Fruit fly (Drosophila melanogaster) whole organism, embryonic: ENCODE results near the gene ND-MNLL.
A peak's percentile ranks its signal among the peaks of the same experiment; 100 is the strongest.

Source experiments
- Atf6 ChIP-seq: fragments of 200-800 bp; sonication (Bioruptor generic); IDR thresholded peaks from 2 replicates; pipeline ENCODE4 v1.3.6; 2022; ENCODE audit warnings: missing biosample characterization, missing genetic modification characterization
- B-H1 ChIP-seq: fragments of 200-800 bp; sonication (Bioruptor generic); IDR thresholded peaks from 3 replicates; pipeline ENCODE4 v1.3.6; 2022; ENCODE audit warnings: missing biosample characterization, missing genetic modification characterization
- CG10565 ChIP-seq: fragments of 200-800 bp; sonication (Bioruptor generic); optimal IDR thresholded peaks from 3 replicates; lab custom pipeline; 2016; ENCODE audit warnings: missing biosample characterization, mild to moderate bottlenecking, missing genetic modification characterization
- CG11504 ChIP-seq: fragments of 200-800 bp; sonication (Bioruptor generic); optimal IDR thresholded peaks from 3 replicates; lab custom pipeline; 2019; ENCODE audit warnings: missing biosample characterization, mild to moderate bottlenecking, missing genetic modification characterization, moderate library complexity
- CG13123 ChIP-seq: fragments of 200-800 bp; sonication (Bioruptor generic); optimal IDR thresholded peaks from 2 replicates; lab custom pipeline; 2016; ENCODE audit warnings: missing biosample characterization, missing genetic modification characterization
- CG13424 ChIP-seq: fragments of 200-800 bp; sonication (Bioruptor generic); optimal IDR thresholded peaks from 2 replicates; lab custom pipeline; 2019; ENCODE audit warnings: missing biosample characterization, mild to moderate bottlenecking, missing genetic modification characterization, moderate library complexity
- CG14050 ChIP-seq: fragments of 200-800 bp; sonication (Bioruptor generic); IDR thresholded peaks from 3 replicates; pipeline ENCODE4 v1.3.6; 2022; ENCODE audit warnings: missing biosample characterization, missing genetic modification characterization
- CG14667 ChIP-seq: fragments of 200-800 bp; sonication (Bioruptor generic); IDR thresholded peaks from 2 replicates; pipeline ENCODE4 v1.3.6; 2022; ENCODE audit warnings: missing biosample characterization, missing genetic modification characterization
- CG17186 ChIP-seq: fragments of 200-800 bp; sonication (Bioruptor generic); optimal IDR thresholded peaks from 3 replicates; lab custom pipeline; 2017; ENCODE audit warnings: missing biosample characterization, missing genetic modification reagents, missing genetic modification characterization
- CG17829 ChIP-seq: fragments of 200-800 bp; optimal IDR thresholded peaks from 2 replicates; lab custom pipeline; 2019; ENCODE audit warnings: missing biosample characterization, mild to moderate bottlenecking, missing genetic modification characterization, moderate library complexity
- CG1792 ChIP-seq: fragments of 200-800 bp; sonication (Bioruptor generic); optimal IDR thresholded peaks from 2 replicates; lab custom pipeline; 2016; ENCODE audit warnings: missing biosample characterization, missing genetic modification characterization
- CG2116 ChIP-seq: fragments of 200-800 bp; sonication (Bioruptor generic); optimal IDR thresholded peaks from 3 replicates; lab custom pipeline; 2018; ENCODE audit warnings: missing biosample characterization, mild to moderate bottlenecking, missing genetic modification characterization
- CG30431 ChIP-seq: fragments of 200-800 bp; sonication (Bioruptor generic); optimal IDR thresholded peaks from 2 replicates; lab custom pipeline; 2017; ENCODE audit warnings: missing biosample characterization, missing genetic modification characterization
- CG34224 ChIP-seq: fragments of 200-800 bp; sonication (Bioruptor generic); IDR thresholded peaks from 3 replicates; pipeline ENCODE4 v1.3.6; 2022; ENCODE audit warnings: missing biosample characterization, missing genetic modification characterization; ENCODE audit not compliant: partially characterized antibody
- CG4854 ChIP-seq: fragments of 200-800 bp; sonication (Bioruptor generic); optimal IDR thresholded peaks from 2 replicates; lab custom pipeline; 2016; ENCODE audit warnings: missing biosample characterization, missing genetic modification characterization, inconsistent platforms
- CG6813 ChIP-seq: fragments of 200-800 bp; sonication (Bioruptor generic); optimal IDR thresholded peaks from 2 replicates; lab custom pipeline; 2017; ENCODE audit warnings: missing biosample characterization, missing genetic modification characterization, mild to moderate bottlenecking, moderate library complexity, missing genetic modification reagents
- CG7372 ChIP-seq: fragments of 200-800 bp; sonication (Bioruptor generic); IDR thresholded peaks from 2 replicates; pipeline ENCODE4 v1.3.6; 2022; ENCODE audit warnings: missing biosample characterization, missing genetic modification characterization
- CG7745 ChIP-seq: fragments of 200-800 bp; sonication (Bioruptor generic); optimal IDR thresholded peaks from 2 replicates; lab custom pipeline; 2018; ENCODE audit warnings: missing biosample characterization, mild to moderate bottlenecking, missing genetic modification characterization, moderate library complexity
- CG7987 ChIP-seq: fragments of 200-800 bp; sonication (Bioruptor generic); optimal IDR thresholded peaks from 2 replicates; lab custom pipeline; 2018; ENCODE audit warnings: missing biosample characterization, mild to moderate bottlenecking, missing genetic modification characterization, moderate library complexity
- CG8944 ChIP-seq: fragments of 200-800 bp; sonication (Bioruptor generic); optimal IDR thresholded peaks from 3 replicates; lab custom pipeline; 2016; ENCODE audit warnings: missing biosample characterization, missing genetic modification characterization
- CTCF ChIP-seq: fragments of 200-800 bp; sonication (Bioruptor generic); optimal IDR thresholded peaks from 2 replicates; lab custom pipeline; 2017; ENCODE audit warnings: missing biosample characterization, mild to moderate bottlenecking, missing genetic modification characterization, moderate library complexity
- Doc3 ChIP-seq: fragments of 200-800 bp; sonication (Bioruptor generic); IDR thresholded peaks from 3 replicates; pipeline ENCODE4 v1.3.6; 2022; ENCODE audit warnings: missing biosample characterization, missing genetic modification characterization; ENCODE audit not compliant: partially characterized antibody
- Dref ChIP-seq: fragments of 200-800 bp; sonication (Bioruptor generic); IDR thresholded peaks from 2 replicates; pipeline ENCODE4 v1.3.6; 2022; ENCODE audit warnings: missing biosample characterization, missing genetic modification characterization
- HLH54F ChIP-seq: fragments of 200-800 bp; sonication (Bioruptor generic); optimal IDR thresholded peaks from 3 replicates; lab custom pipeline; 2016; ENCODE audit warnings: missing biosample characterization, missing genetic modification characterization
- Meics ChIP-seq: fragments of 200-800 bp; sonication (Bioruptor generic); optimal IDR thresholded peaks from 2 replicates; lab custom pipeline; 2017; ENCODE audit warnings: missing biosample characterization, mild to moderate bottlenecking, missing genetic modification characterization
- NFAT ChIP-seq: fragments of 200-800 bp; sonication (Bioruptor generic); IDR thresholded peaks from 2 replicates; pipeline ENCODE4 v1.3.6; 2022; ENCODE audit warnings: missing biosample characterization, missing genetic modification characterization
- NfI ChIP-seq: fragments of 200-800 bp; sonication (Bioruptor generic); optimal IDR thresholded peaks from 3 replicates; lab custom pipeline; 2018; ENCODE audit warnings: missing biosample characterization, mild to moderate bottlenecking, missing genetic modification characterization, moderate library complexity
- Sry-β ChIP-seq: fragments of 200-800 bp; sonication (Bioruptor generic); optimal IDR thresholded peaks from 2 replicates; lab custom pipeline; 2018; ENCODE audit warnings: missing biosample characterization, mild to moderate bottlenecking, missing genetic modification characterization, moderate library complexity
- YL-1 ChIP-seq: fragments of 200-800 bp; sonication (Bioruptor generic); optimal IDR thresholded peaks from 3 replicates; lab custom pipeline; 2017; ENCODE audit warnings: missing biosample characterization, mild to moderate bottlenecking, missing genetic modification characterization
- ab ChIP-seq: fragments of 200-800 bp; sonication (Bioruptor generic); optimal IDR thresholded peaks from 2 replicates; lab custom pipeline; 2016; ENCODE audit warnings: missing biosample characterization, missing genetic modification characterization
- bowl ChIP-seq: fragments of 200-800 bp; sonication (Bioruptor generic); IDR thresholded peaks from 2 replicates; pipeline ENCODE4 v1.3.6; 2022; ENCODE audit warnings: missing biosample characterization, missing genetic modification characterization
- br ChIP-seq: fragments of >200 bp; optimal IDR thresholded peaks from 2 replicates; lab custom pipeline; 2017
- cato ChIP-seq: fragments of 200-800 bp; sonication (Bioruptor generic); optimal IDR thresholded peaks from 2 replicates; lab custom pipeline; 2016; ENCODE audit warnings: missing biosample characterization, missing genetic modification characterization, borderline replicate concordance
- fd3F ChIP-seq: fragments of 200-800 bp; sonication (Bioruptor generic); optimal IDR thresholded peaks from 2 replicates; lab custom pipeline; 2018; ENCODE audit warnings: missing biosample characterization, mild to moderate bottlenecking, missing genetic modification characterization, moderate library complexity
- hb ChIP-seq: fragments of 200-800 bp; sonication (Bioruptor generic); IDR thresholded peaks from 3 replicates; pipeline ENCODE4 v1.3.6; 2022; ENCODE audit warnings: missing biosample characterization, missing genetic modification characterization; ENCODE audit not compliant: partially characterized antibody
- klu ChIP-seq: fragments of 200-800 bp; sonication (Bioruptor generic); IDR thresholded peaks from 2 replicates; pipeline ENCODE4 v1.3.6; 2022; ENCODE audit warnings: missing biosample characterization, missing genetic modification characterization
- knrl ChIP-seq: fragments of 200-800 bp; sonication (Bioruptor generic); IDR thresholded peaks from 3 replicates; pipeline ENCODE4 v1.3.6; 2022; ENCODE audit warnings: missing biosample characterization, missing genetic modification characterization; ENCODE audit not compliant: partially characterized antibody
- nau ChIP-seq: fragments of 200-800 bp; sonication (Bioruptor generic); optimal IDR thresholded peaks from 3 replicates; lab custom pipeline; 2017; ENCODE audit warnings: missing biosample characterization, mild to moderate bottlenecking, missing genetic modification characterization, missing genetic modification reagents
- odd ChIP-seq: fragments of 200-800 bp; sonication (Bioruptor generic); optimal IDR thresholded peaks from 2 replicates; lab custom pipeline; 2017; ENCODE audit warnings: missing biosample characterization, mild to moderate bottlenecking, missing genetic modification characterization
- pfk ChIP-seq: fragments of 200-800 bp; sonication (Bioruptor generic); optimal IDR thresholded peaks from 2 replicates; lab custom pipeline; 2018; ENCODE audit warnings: missing biosample characterization, mild to moderate bottlenecking, missing genetic modification characterization, moderate library complexity
- pho ChIP-seq: fragments of 200-800 bp; sonication (Bioruptor generic); optimal IDR thresholded peaks from 2 replicates; lab custom pipeline; 2016; ENCODE audit warnings: missing biosample characterization, missing genetic modification characterization
- pnt ChIP-seq: fragments of 200-800 bp; sonication (Bioruptor generic); optimal IDR thresholded peaks from 3 replicates; lab custom pipeline; 2016; ENCODE audit warnings: missing biosample characterization, missing genetic modification characterization
- pros ChIP-seq: fragments of 200-800 bp; sonication (Bioruptor generic); optimal IDR thresholded peaks from 3 replicates; lab custom pipeline; 2019; ENCODE audit warnings: missing biosample characterization, mild to moderate bottlenecking, missing genetic modification characterization, moderate library complexity
- ro ChIP-seq: fragments of 200-800 bp; sonication (Bioruptor generic); IDR thresholded peaks from 2 replicates; pipeline ENCODE4 v1.3.6; 2022; ENCODE audit warnings: missing biosample characterization, missing genetic modification characterization
- sens ChIP-seq: fragments of 200-800 bp; sonication (Bioruptor generic); peaks from one replicate; lab custom pipeline; 2016; ENCODE audit warnings: missing biosample characterization, missing genetic modification characterization
- sr ChIP-seq: fragments of 200-800 bp; sonication (Bioruptor generic); IDR thresholded peaks from 3 replicates; pipeline ENCODE4 v1.3.6; 2022; ENCODE audit warnings: missing biosample characterization, missing genetic modification characterization
- tap ChIP-seq: fragments of 200-800 bp; optimal IDR thresholded peaks from 3 replicates; lab custom pipeline; 2019; ENCODE audit warnings: missing biosample characterization, mild to moderate bottlenecking, missing genetic modification characterization, moderate library complexity
- tx ChIP-seq: fragments of 200-800 bp; sonication (Bioruptor generic); optimal IDR thresholded peaks from 2 replicates; lab custom pipeline; 2016; ENCODE audit warnings: missing biosample characterization, missing genetic modification characterization
- unc-4 ChIP-seq: fragments of 200-800 bp; sonication (Bioruptor generic); IDR thresholded peaks from 2 replicates; pipeline ENCODE4 v1.3.6; 2022; ENCODE audit warnings: missing biosample characterization, missing genetic modification characterization; ENCODE audit not compliant: partially characterized antibody

ND-MNLL gene

DNA sequence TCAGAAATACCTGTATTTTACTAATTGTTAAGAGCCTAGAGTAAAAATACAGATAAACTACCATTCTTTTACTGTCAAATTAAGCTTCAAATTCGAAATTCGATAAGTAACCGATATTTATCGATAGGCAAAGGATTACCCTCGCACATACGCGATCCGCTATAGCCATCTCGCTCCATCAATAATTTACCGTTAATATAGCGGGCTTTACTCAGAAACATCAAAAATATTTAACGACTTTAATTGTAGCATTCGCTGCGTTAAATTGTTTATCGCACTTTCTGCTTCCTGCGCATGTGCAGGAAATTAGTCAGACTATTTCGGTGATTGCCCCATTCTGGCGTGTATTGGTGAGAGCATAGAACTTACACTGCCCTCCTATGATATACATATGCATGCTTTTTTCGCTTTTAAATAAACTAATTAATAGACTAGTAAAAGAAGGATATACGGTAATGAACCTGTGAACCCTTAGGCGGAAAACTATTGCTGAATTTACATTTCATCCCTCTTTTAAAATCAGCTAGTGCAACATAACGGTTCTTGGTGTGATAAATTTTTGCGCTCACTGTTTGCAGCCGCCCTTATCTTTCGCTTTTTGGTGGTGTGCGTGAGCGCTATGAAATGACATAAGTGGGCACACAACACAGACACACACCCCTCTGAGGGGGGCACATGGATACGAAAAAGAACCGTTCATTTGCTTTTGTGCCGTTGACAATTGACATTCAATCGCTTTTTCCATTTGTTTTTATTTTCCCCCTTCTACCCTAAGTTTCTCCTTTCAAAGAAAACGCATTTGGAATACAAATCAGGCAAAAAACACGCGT is 14.9 kb upstream of the ND-MNLL start, which contains the start of the genes dpr14 and spidey (continued):
- no peak for TF ChIP-seq CG17186 (GFP tag; lab: Kevin White, UChicago)
- TF ChIP-seq sr (GFP tag; lab: Robert Waterston, UW): peak; percentile 51; the same call in 1 of the 3 replicates
- peak; percentile 92 for TF ChIP-seq CG13424 (tag; lab: Kevin White, UChicago)
- TF ChIP-seq tx (GFP tag; lab: Kevin White, UChicago): peak; percentile 86
- TF ChIP-seq CG14050: peak; percentile 81
- no peak for TF ChIP-seq hb (GFP tag; lab: Robert Waterston, UW)
- peak; percentile 42; the same call in 1 of the 2 replicates for TF ChIP-seq ro (GFP tag; lab: Robert Waterston, UW)
- peak; percentile 77 for TF ChIP-seq klu
- peak; percentile 31 for TF ChIP-seq CG10565 (GFP tag; lab: Kevin White, UChicago)
- peak; percentile 46; the same call in 1 of the 3 replicates for TF ChIP-seq CG34224 (GFP tag; lab: Robert Waterston, UW)
- TF ChIP-seq CG7987: peak; percentile 78
- TF ChIP-seq pros: peak; percentile 78
- TF ChIP-seq pho (GFP tag; lab: Kevin White, UChicago): peak; percentile 86
- peak; percentile 81 for TF ChIP-seq ab (GFP tag; lab: Kevin White, UChicago)
- peak; percentile 87 for TF ChIP-seq nau (GFP tag; lab: Kevin White, UChicago)
- TF ChIP-seq CG11504 (tag; lab: Kevin White, UChicago): peak; percentile 89
- TF ChIP-seq CG6813 (GFP tag; lab: Kevin White, UChicago): peak; percentile 92
- peak; percentile 83 for TF ChIP-seq CG8944 (GFP tag; lab: Kevin White, UChicago)
- TF ChIP-seq B-H1 (GFP tag; lab: Robert Waterston, UW): peak; percentile 85
- peak; percentile 94 for TF ChIP-seq Meics (GFP tag; lab: Kevin White, UChicago)
- peak; percentile 83 for TF ChIP-seq NFAT (GFP tag; lab: Robert Waterston, UW)
- peak; percentile 84 for TF ChIP-seq odd (GFP tag; lab: Kevin White, UChicago)
- no peak for TF ChIP-seq CG7745 (tag; lab: Kevin White, UChicago)
- peak; percentile 31 for TF ChIP-seq Sry-β (GFP tag; lab: Kevin White, UChicago)
- peak; percentile 66 for TF ChIP-seq CG2116
- peak; percentile 90 for TF ChIP-seq CG1792 (GFP tag; lab: Kevin White, UChicago)
- TF ChIP-seq Atf6 (GFP tag; lab: Robert Waterston, UW): peak; percentile 91
- TF ChIP-seq Dref (GFP tag; lab: Robert Waterston, UW): peak; percentile 58
- TF ChIP-seq CG30431 (GFP tag; lab: Kevin White, UChicago): peak; percentile 82
- peak; percentile 51 for TF ChIP-seq CG13123
- TF ChIP-seq YL-1 (GFP tag; lab: Kevin White, UChicago): peak; percentile 88
- peak; percentile 86 for TF ChIP-seq CG14667 (GFP tag; lab: Robert Waterston, UW)
- peak; percentile 92 for TF ChIP-seq HLH54F (GFP tag; lab: Kevin White, UChicago)
- peak; percentile 42 for TF ChIP-seq unc-4
- 0 out of 3 replicates have a peak, but pooled peaks have one; percentile 15 for TF ChIP-seq Doc3 (GFP tag; lab: Robert Waterston, UW)
- peak; percentile 90 for TF ChIP-seq CG17829 (tag; lab: Kevin White, UChicago)
- TF ChIP-seq knrl (GFP tag; lab: Robert Waterston, UW): no peak
- peak; percentile 91 for TF ChIP-seq NfI (GFP tag; lab: Kevin White, UChicago)
- no peak for TF ChIP-seq br (lab: Kevin White, UChicago)
- peak; percentile 73 for TF ChIP-seq pnt (GFP tag; lab: Kevin White, UChicago)
- peak; percentile 77 for TF ChIP-seq bowl (GFP tag; lab: Robert Waterston, UW)
- peak; percentile 12 for TF ChIP-seq pfk
- peak; percentile 97 for TF ChIP-seq sens (GFP tag; lab: Kevin White, UChicago)
- TF ChIP-seq CTCF (GFP tag; lab: Kevin White, UChicago): peak; percentile 42
- TF ChIP-seq tap (tag; lab: Kevin White, UChicago): peak; percentile 91
- peak; percentile 84 for TF ChIP-seq fd3F (GFP tag; lab: Kevin White, UChicago)
- peak; percentile 76 for TF ChIP-seq cato (GFP tag; lab: Kevin White, UChicago)
- peak; percentile 83 for TF ChIP-seq CG4854 (GFP tag; lab: Kevin White, UChicago)
- TF ChIP-seq CG7372 (GFP tag; lab: Robert Waterston, UW): peak; percentile 89
